Fruit fly (Drosophila melanogaster) S2 (cell line): Measurements from ENCODE around the gene NKCC.

Experiments used
- CG8478 ChIP-seq: fragments of >200 bp; optimal IDR thresholded peaks from 2 replicates; lab custom pipeline; 2018
- CTCF ChIP-seq, 2 experiments: fragments of >200 bp; optimal IDR thresholded peaks; 2 replicates each; lab custom pipeline; 2018

DNA sequence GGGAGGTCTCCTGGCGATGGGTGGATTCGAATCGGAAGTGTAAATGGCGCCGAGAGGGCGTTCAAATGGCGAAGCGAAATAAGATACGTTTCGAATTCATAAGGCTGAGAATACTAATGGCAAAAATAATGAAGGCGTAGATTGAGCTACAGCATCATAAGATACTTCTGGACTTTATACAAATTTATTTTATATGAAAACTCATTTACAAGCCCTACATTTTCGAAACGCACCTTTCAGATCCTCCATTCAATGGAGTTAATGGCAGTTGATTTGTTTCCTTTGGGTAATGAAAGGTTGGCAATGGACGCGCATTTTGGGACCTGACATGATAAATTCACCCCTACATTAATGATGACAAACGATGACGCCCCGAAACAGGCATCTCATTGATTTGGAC is 12.3 kb upstream of the NKCC start:
- TF ChIP-seq CG8478 (lab: Kevin White, UChicago) (no peak), CTCF (optimal IDR thresholded peaks at IDR 0.05; lab: Kevin White, UChicago) (no peak)
